Worm (Caenorhabditis elegans): ENCODE measurements around the gene rsp-2.

The rsp-2 gene

DNA sequence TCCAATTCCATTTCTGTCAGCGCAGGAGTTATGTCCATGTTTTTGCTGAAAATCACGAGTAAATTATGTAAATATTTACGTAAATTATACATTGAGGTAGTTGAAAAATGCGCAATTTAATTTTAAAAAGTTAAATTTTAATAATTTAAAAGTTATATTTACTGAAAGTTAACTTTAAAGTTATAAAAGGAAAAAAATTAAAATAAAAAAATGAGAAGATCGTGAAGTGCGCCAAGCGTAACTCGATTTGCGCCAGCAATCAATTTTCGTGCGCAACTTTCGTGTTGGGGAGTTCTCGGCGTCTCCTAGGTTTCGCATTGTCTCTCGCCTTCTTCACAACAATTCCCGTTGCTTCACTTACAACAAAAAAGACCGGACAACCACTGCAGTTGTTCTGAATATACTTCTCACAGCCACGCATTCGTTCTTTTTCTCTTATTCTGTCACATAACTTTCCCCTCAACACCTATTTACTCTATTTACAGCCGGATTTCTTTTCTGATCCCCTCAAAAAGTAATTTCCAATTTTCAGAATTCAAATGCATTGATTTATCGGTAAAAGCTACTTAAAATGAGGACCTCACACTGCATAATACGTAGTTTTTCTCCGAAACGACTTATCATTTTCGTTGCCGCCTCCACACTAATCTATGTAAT, 20.9 kb upstream of the rsp-2 start, which contains the start of the genes metl-1 and W02B12.11 (continued):
- TF ChIP-seq F55B11.4 (tag; optimal IDR thresholded peaks at IDR 0.05; ENCODE audit: borderline replicate concordance, insufficient read depth), result no peak
- TF ChIP-seq lir-1 (GFP tag; conservative IDR thresholded peaks at IDR 0.05), result 0 out of 2 replicates have a peak, but pooled peaks have one; percentile 30
- TF ChIP-seq lin-40 (tag; optimal IDR thresholded peaks at IDR 0.05), result peak; percentile 88
- peak; percentile 70 for TF ChIP-seq repo-1 (tag; optimal IDR thresholded peaks at IDR 0.05)
- no peak for TF ChIP-seq mxl-1 (tag; optimal IDR thresholded peaks at IDR 0.05)
- no peak for TF ChIP-seq F57A8.1 (GFP tag; optimal IDR thresholded peaks at IDR 0.05)
- no peak for TF ChIP-seq egl-44 (GFP tag; IDR thresholded peaks at IDR 0.05)
- peak; percentile 69 for TF ChIP-seq C06A6.2 (GFP tag; conservative IDR thresholded peaks at IDR 0.05)
- TF ChIP-seq hlh-26 (GFP tag; conservative IDR thresholded peaks at IDR 0.05), result no peak
- no peak for TF ChIP-seq T07F8.4 (tag; optimal IDR thresholded peaks at IDR 0.05)
- no peak for TF ChIP-seq nhr-90 (tag; optimal IDR thresholded peaks at IDR 0.05)
- TF ChIP-seq snpc-1.3 (tag; optimal IDR thresholded peaks at IDR 0.05; ENCODE audit: insufficient read depth), result no peak
- TF ChIP-seq mcd-1 (GFP tag; IDR thresholded peaks at IDR 0.05), result peak; percentile 88
- TF ChIP-seq F37B4.10 (GFP tag; IDR thresholded peaks at IDR 0.05), result no peak
- TF ChIP-seq lag-1 (GFP tag; IDR thresholded peaks at IDR 0.05), result no peak
- peak; percentile 16 for TF ChIP-seq snpc-4 (GFP tag; optimal IDR thresholded peaks at IDR 0.05)
- peak; percentile 61 to 77 (median 70) for TF ChIP-seq snpc-4 (tag; optimal IDR thresholded peaks at IDR 0.05)
- TF ChIP-seq F23B12.7 (tag; optimal IDR thresholded peaks at IDR 0.05; ENCODE audit: insufficient read depth), result peak; percentile 25
- no peak for TF ChIP-seq tbx-9 (tag; optimal IDR thresholded peaks at IDR 0.05; ENCODE audit: borderline replicate concordance)

DNA sequence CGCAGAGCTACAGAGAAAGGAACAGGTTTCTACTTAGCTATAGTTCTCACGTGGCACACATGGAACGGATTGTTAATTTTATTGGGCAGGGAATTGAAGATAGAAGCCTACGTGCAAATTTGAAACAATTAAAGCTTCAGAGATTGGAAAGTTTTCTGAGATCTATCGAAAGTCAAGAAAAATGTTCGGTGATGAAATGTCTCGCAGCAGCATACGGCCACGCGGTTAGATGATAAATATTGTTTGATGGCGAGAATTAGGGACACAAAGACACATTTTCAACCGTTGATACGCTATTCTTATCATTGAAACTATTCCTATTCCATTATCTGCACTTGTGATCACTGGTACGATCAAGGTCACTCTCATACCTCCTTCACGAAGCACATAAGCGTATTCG, 19.8 kb upstream of the rsp-2 start:
- TF ChIP-seq tbp1 (GFP tag; optimal IDR thresholded peaks at IDR 0.05) (no peak), bed-2 (GFP tag; IDR thresholded peaks at IDR 0.05) (no peak), K11D2.4 (GFP tag; IDR thresholded peaks at IDR 0.05) (no peak), hmg-1.2 (GFP tag; IDR thresholded peaks at IDR 0.05) (no peak), lin-40 (tag; optimal IDR thresholded peaks at IDR 0.05) (peak; percentile 21), F55B11.4 (tag; optimal IDR thresholded peaks at IDR 0.05; ENCODE audit: borderline replicate concordance, insufficient read depth) (no peak), madf-6 (GFP tag; IDR thresholded peaks at IDR 0.05) (no peak), rcor-1 (GFP tag; IDR thresholded peaks at IDR 0.05) (no peak), nhr-179 (tag; optimal IDR thresholded peaks at IDR 0.05) (no peak), Y56A3A.18 (GFP tag; IDR thresholded peaks at IDR 0.05) (no peak), xnd-1 (tag; optimal IDR thresholded peaks at IDR 0.05) (no peak), snpc-4 (GFP tag; optimal IDR thresholded peaks at IDR 0.05) (no peak), snpc-4 (tag; optimal IDR thresholded peaks at IDR 0.05) (peak in 2 of 4 experiments; percentile 43 to 50), snpc-1.1 (tag; optimal IDR thresholded peaks at IDR 0.05; ENCODE audit: insufficient read depth) (no peak), F52B5.7 (tag; optimal IDR thresholded peaks at IDR 0.05) (no peak), snpc-1.3 (tag; optimal IDR thresholded peaks at IDR 0.05; ENCODE audit: insufficient read depth) (no peak), lin-35 (GFP tag; optimal IDR thresholded peaks at IDR 0.05) (no peak), F57A8.1 (GFP tag; optimal IDR thresholded peaks at IDR 0.05) (no peak), hmg-20 (GFP tag; IDR thresholded peaks at IDR 0.05) (no peak), lag-1 (GFP tag; IDR thresholded peaks at IDR 0.05) (no peak), let-526 (GFP tag; IDR thresholded peaks at IDR 0.05) (no peak), F23B12.7 (tag; optimal IDR thresholded peaks at IDR 0.05; ENCODE audit: insufficient read depth) (no peak), zfh-2 (GFP tag; conservative IDR thresholded peaks at IDR 0.05) (no peak), nhr-120 (GFP tag; IDR thresholded peaks at IDR 0.05) (no peak), athp-1 (tag; optimal IDR thresholded peaks at IDR 0.05) (no peak), nfya-1 (tag; optimal IDR thresholded peaks at IDR 0.05; ENCODE audit: borderline replicate concordance, insufficient read depth) (no peak), bed-1 (GFP tag; IDR thresholded peaks at IDR 0.05) (no peak), nhr-80 (tag; optimal IDR thresholded peaks at IDR 0.05) (peak; percentile 89), lin-26 (GFP tag; IDR thresholded peaks at IDR 0.05) (0 out of 2 replicates have a peak, but pooled peaks have one; percentile 17), dpff-1 (tag; optimal IDR thresholded peaks at IDR 0.05) (no peak), snpc-3.4 (tag; optimal IDR thresholded peaks at IDR 0.05) (no peak), ceh-58 (GFP tag; IDR thresholded peaks at IDR 0.05) (no peak), zim-3 (tag; optimal IDR thresholded peaks at IDR 0.05) (no peak), ztf-18 (tag; optimal IDR thresholded peaks at IDR 0.05) (peak; percentile 47)
